Fruit fly (Drosophila melanogaster): ENCODE data around the gene Gip.

The Gip gene

dm6 chrX:10318962-10319571 lies 10.6 kb downstream of the Gip start (continued):
- TF ChIP-seq CG10669 (GFP tag; optimal IDR thresholded peaks at IDR 0.05) (no peak), CG6854 (GFP tag; optimal IDR thresholded peaks at IDR 0.05) (no peak), CG6808 (GFP tag; optimal IDR thresholded peaks at IDR 0.05) (no peak), CG11762 (GFP tag; optimal IDR thresholded peaks at IDR 0.05; ENCODE audit: insufficient read depth) (no peak), achi (GFP tag; optimal IDR thresholded peaks at IDR 0.05) (no peak), CG31627 (GFP tag; optimal IDR thresholded peaks at IDR 0.05) (peak; percentile 21), salr (GFP tag; optimal IDR thresholded peaks at IDR 0.05) (peak in 1 of 2 experiments; percentile 13), Hr38 (GFP tag; optimal IDR thresholded peaks at IDR 0.05) (no peak), CG1621 (tag; optimal IDR thresholded peaks at IDR 0.05) (no peak), dsx (GFP tag; optimal IDR thresholded peaks at IDR 0.05; ENCODE audit: poor library complexity, severe bottlenecking) (no peak), vri (GFP tag; optimal IDR thresholded peaks at IDR 0.05) (peak; percentile 55), CG6163 (GFP tag; IDR thresholded peaks at IDR 0.05) (no peak), Eip78C (GFP tag) (peak; percentile 85), CG8319 (GFP tag; optimal IDR thresholded peaks at IDR 0.05) (no peak), topi (GFP tag; optimal IDR thresholded peaks at IDR 0.05) (peak; percentile 33), CG11902 (GFP tag; optimal IDR thresholded peaks at IDR 0.05) (no peak), CG34406 (GFP tag; optimal IDR thresholded peaks at IDR 0.05) (no peak), CG8119 (GFP tag; IDR thresholded peaks at IDR 0.05) (no peak; the same call in 2 of the 3 replicates), Lpt (GFP tag; optimal IDR thresholded peaks at IDR 0.05) (no peak), Blimp-1 (GFP tag; optimal IDR thresholded peaks at IDR 0.05) (no peak), OdsH (GFP tag; optimal IDR thresholded peaks at IDR 0.05) (peak; percentile 28), CG11294 (GFP tag; IDR thresholded peaks at IDR 0.05) (no peak), Smox (GFP tag; optimal IDR thresholded peaks at IDR 0.05) (peak; percentile 3), CG10631 (GFP tag; optimal IDR thresholded peaks at IDR 0.05) (no peak), CG3919 (GFP tag; optimal IDR thresholded peaks at IDR 0.05) (peak; percentile 26), CG16779 (tag; optimal IDR thresholded peaks at IDR 0.05) (no peak), fkh (GFP tag; optimal IDR thresholded peaks at IDR 0.05) (no peak), Ets96B (tag; optimal IDR thresholded peaks at IDR 0.05) (no peak), Sox15 (GFP tag; optimal IDR thresholded peaks at IDR 0.05) (no peak)

- TF ChIP-seq CG6276 (GFP tag; optimal IDR thresholded peaks at IDR 0.05) = no peak
- peak; percentile 52 for TF ChIP-seq topi (GFP tag; optimal IDR thresholded peaks at IDR 0.05)
- no peak for TF ChIP-seq spab (GFP tag; optimal IDR thresholded peaks at IDR 0.05)
- no peak for TF ChIP-seq acj6 (GFP tag; optimal IDR thresholded peaks at IDR 0.05)
- no peak for TF ChIP-seq pdm3 (GFP tag; optimal IDR thresholded peaks at IDR 0.05)
- TF ChIP-seq Met (GFP tag; optimal IDR thresholded peaks at IDR 0.05) = no peak
- TF ChIP-seq CG8632 (GFP tag; optimal IDR thresholded peaks at IDR 0.05) = no peak
- TF ChIP-seq cyc (GFP tag; optimal IDR thresholded peaks at IDR 0.05) = no peak
- no peak for TF ChIP-seq eg (GFP tag; IDR thresholded peaks at IDR 0.05)
- no peak for TF ChIP-seq Blimp-1 (GFP tag; optimal IDR thresholded peaks at IDR 0.05)
- TF ChIP-seq Sox15 (GFP tag; optimal IDR thresholded peaks at IDR 0.05) = no peak
- TF ChIP-seq Lpt (GFP tag; optimal IDR thresholded peaks at IDR 0.05) = no peak
- TF ChIP-seq ss (GFP tag; optimal IDR thresholded peaks at IDR 0.05) = peak in 1 of 2 experiments; percentile 37
- TF ChIP-seq esn (GFP tag; optimal IDR thresholded peaks at IDR 0.05) = no peak
- no peak for TF ChIP-seq CG11294 (GFP tag; IDR thresholded peaks at IDR 0.05)
- TF ChIP-seq CG6854 (GFP tag; optimal IDR thresholded peaks at IDR 0.05) = no peak
- TF ChIP-seq CG31627 (GFP tag; optimal IDR thresholded peaks at IDR 0.05) = no peak
- TF ChIP-seq fkh (GFP tag; optimal IDR thresholded peaks at IDR 0.05) = no peak
- no peak for TF ChIP-seq Hr38 (GFP tag; optimal IDR thresholded peaks at IDR 0.05)
- no peak for TF ChIP-seq Hr39 (GFP tag; optimal IDR thresholded peaks at IDR 0.05)
- TF ChIP-seq CG10631 (GFP tag; optimal IDR thresholded peaks at IDR 0.05) = no peak
- peak; percentile 26 for TF ChIP-seq Smox (GFP tag; optimal IDR thresholded peaks at IDR 0.05)
- TF ChIP-seq lz (GFP tag; optimal IDR thresholded peaks at IDR 0.05) = peak; percentile 50
- TF ChIP-seq fd85E (GFP tag; optimal IDR thresholded peaks at IDR 0.05) = no peak
- no peak for TF ChIP-seq CG9139 (GFP tag; optimal IDR thresholded peaks at IDR 0.05)
- peak; percentile 6 for TF ChIP-seq net (GFP tag; optimal IDR thresholded peaks at IDR 0.05)
- 0 out of 3 replicates have a peak, but pooled peaks have one; percentile 13 for TF ChIP-seq CG6163 (GFP tag; IDR thresholded peaks at IDR 0.05)
- TF ChIP-seq Gug (GFP tag; IDR thresholded peaks at IDR 0.05) = no peak
- no peak for TF ChIP-seq Eip93F (GFP tag; optimal IDR thresholded peaks at IDR 0.05)
- TF ChIP-seq Hr4 (GFP tag; optimal IDR thresholded peaks at IDR 0.05) = no peak
- TF ChIP-seq CG10669 (GFP tag; optimal IDR thresholded peaks at IDR 0.05) = no peak
- TF ChIP-seq CG8319 (GFP tag; optimal IDR thresholded peaks at IDR 0.05) = no peak
- no peak for TF ChIP-seq fd59A (GFP tag; optimal IDR thresholded peaks at IDR 0.05)
Observed at dm6 chrX:10318416-10318961, 11.2 kb downstream of the Gip start.

Data from whole organism, prepupa.